Fruit fly (Drosophila melanogaster): ENCODE results near the gene subdued.

The subdued gene

dm6 chr3R:19584818-19585217, 57.7 kb downstream of the subdued start (continued):
- TF ChIP-seq CG6163 (GFP tag; IDR thresholded peaks at IDR 0.05), result no peak; the same call in 2 of the 3 replicates
- no peak for TF ChIP-seq CG32006 (GFP tag; optimal IDR thresholded peaks at IDR 0.05)
- peak; percentile 26 for TF ChIP-seq CG3919 (GFP tag; optimal IDR thresholded peaks at IDR 0.05)
- TF ChIP-seq pdm3 (GFP tag; optimal IDR thresholded peaks at IDR 0.05), result peak; percentile 4
- TF ChIP-seq CG6808 (GFP tag; optimal IDR thresholded peaks at IDR 0.05), result peak; percentile 16
- TF ChIP-seq Ets21C (GFP tag; optimal IDR thresholded peaks at IDR 0.05), result no peak
- TF ChIP-seq CG31627 (GFP tag; optimal IDR thresholded peaks at IDR 0.05), result no peak
- no peak for TF ChIP-seq CG8319 (GFP tag; optimal IDR thresholded peaks at IDR 0.05)
- no peak for TF ChIP-seq salr (GFP tag; optimal IDR thresholded peaks at IDR 0.05)
- TF ChIP-seq fkh (GFP tag; optimal IDR thresholded peaks at IDR 0.05), result peak; percentile 99

Data from whole organism, prepupa.